Worm (Caenorhabditis elegans) whole organism, L2 larva: ENCODE results near the gene F40E12.1.

Source experiments
- C34F6.9 ChIP-seq: fragments of 150-350 bp; optimal IDR thresholded peaks from 2 replicates; lab custom pipeline; 2014; ENCODE audit warnings: missing biosample characterization, missing genetic modification characterization
- Y55F3AM.14 ChIP-seq: fragments of 200-800 bp; sonication (Bioruptor generic); optimal IDR thresholded peaks from 2 replicates; lab custom pipeline; 2018; ENCODE audit warnings: mild to moderate bottlenecking, missing genetic modification characterization, missing compliant biosample characterization
- ZK546.5 ChIP-seq: sonication (generic microtip); optimal IDR thresholded peaks from 2 replicates; lab custom pipeline; 2017; ENCODE audit warnings: missing biosample characterization, missing genetic modification characterization
- alr-1 ChIP-seq: fragments of 150-350 bp; optimal IDR thresholded peaks from 2 replicates; lab custom pipeline; 2014; ENCODE audit warnings: missing biosample characterization, missing genetic modification characterization
- aly-2 ChIP-seq: fragments of 150-350 bp; optimal IDR thresholded peaks from 2 replicates; lab custom pipeline; 2014; ENCODE audit warnings: missing biosample characterization, missing genetic modification characterization
- blmp-1 ChIP-seq: sonication (generic microtip); optimal IDR thresholded peaks from 2 replicates; lab custom pipeline; 2017; ENCODE audit warnings: missing genetic modification characterization, mild to moderate bottlenecking, missing compliant biosample characterization, antibody characterized with exemption, moderate library complexity; ENCODE audit not compliant: insufficient read depth
- ceh-16 ChIP-seq: fragments of 150-350 bp; optimal IDR thresholded peaks from 2 replicates; lab custom pipeline; 2014; ENCODE audit warnings: missing biosample characterization, missing genetic modification characterization
- crh-2 ChIP-seq: sonication (generic microtip); optimal IDR thresholded peaks from 2 replicates; lab custom pipeline; 2017; ENCODE audit warnings: missing biosample characterization, missing genetic modification characterization
- elt-3 ChIP-seq: sonication (generic microtip); optimal IDR thresholded peaks from 2 replicates; lab custom pipeline; 2017; ENCODE audit warnings: missing biosample characterization, missing genetic modification characterization
- fos-1 ChIP-seq: fragments of 150-350 bp; optimal IDR thresholded peaks from 2 replicates; lab custom pipeline; 2014; ENCODE audit warnings: missing biosample characterization, missing genetic modification characterization
- lin-11 ChIP-seq: fragments of 150-350 bp; sonication (generic microtip); optimal IDR thresholded peaks from 2 replicates; lab custom pipeline; 2014; ENCODE audit warnings: missing biosample characterization, missing genetic modification characterization, inconsistent platforms, mixed read lengths
- lin-13 ChIP-seq: fragments of 150-350 bp; optimal IDR thresholded peaks from 2 replicates; lab custom pipeline; 2014; ENCODE audit warnings: missing biosample characterization, missing genetic modification reagents, missing genetic modification characterization
- lsy-2 ChIP-seq, 2 experiments: fragments of 150-350 bp in 1 of 2; sonication (generic microtip) in 1 of 2; optimal IDR thresholded peaks; 2 replicates each; lab custom pipeline; 2014 to 2017; ENCODE audit warnings: missing biosample characterization in 2 of 2, missing genetic modification characterization in 2 of 2
- mab-5 ChIP-seq: fragments of 150-350 bp; optimal IDR thresholded peaks from 2 replicates; lab custom pipeline; 2014; ENCODE audit warnings: missing biosample characterization, missing genetic modification characterization
- mbf-1 ChIP-seq: sonication (generic microtip); optimal IDR thresholded peaks from 2 replicates; lab custom pipeline; 2017; ENCODE audit warnings: missing biosample characterization, missing genetic modification characterization
- nhr-10 ChIP-seq: sonication (generic microtip); optimal IDR thresholded peaks from 2 replicates; lab custom pipeline; 2017; ENCODE audit warnings: missing biosample characterization, missing genetic modification characterization
- nhr-11 ChIP-seq: fragments of 150-350 bp; optimal IDR thresholded peaks from 2 replicates; lab custom pipeline; 2014; ENCODE audit warnings: missing biosample characterization, missing genetic modification characterization
- nhr-12 ChIP-seq: fragments of 150-350 bp; optimal IDR thresholded peaks from 2 replicates; lab custom pipeline; 2014; ENCODE audit warnings: missing biosample characterization, missing genetic modification characterization
- nhr-129 ChIP-seq: fragments of 150-350 bp; optimal IDR thresholded peaks from 2 replicates; lab custom pipeline; 2014; ENCODE audit warnings: missing biosample characterization, missing genetic modification characterization
- nhr-237 ChIP-seq: fragments of 150-350 bp; optimal IDR thresholded peaks from 2 replicates; lab custom pipeline; 2014; ENCODE audit warnings: missing biosample characterization, missing genetic modification characterization
- nhr-25 ChIP-seq: fragments of 150-350 bp; sonication (generic microtip); optimal IDR thresholded peaks from 3 replicates; lab custom pipeline; 2014; ENCODE audit warnings: missing biosample characterization, missing genetic modification characterization
- nhr-6 ChIP-seq: fragments of 150-350 bp; optimal IDR thresholded peaks from 2 replicates; lab custom pipeline; 2014; ENCODE audit warnings: missing biosample characterization, missing genetic modification characterization
- nhr-77 ChIP-seq: fragments of 150-350 bp; optimal IDR thresholded peaks from 2 replicates; lab custom pipeline; 2014; ENCODE audit warnings: missing biosample characterization, missing genetic modification characterization
- sem-4 ChIP-seq: fragments of 150-350 bp; optimal IDR thresholded peaks from 2 replicates; lab custom pipeline; 2014; ENCODE audit warnings: missing biosample characterization, missing genetic modification reagents, missing genetic modification characterization
- skn-1 ChIP-seq: sonication (generic microtip); optimal IDR thresholded peaks from 2 replicates; lab custom pipeline; 2017; ENCODE audit warnings: missing biosample characterization, missing genetic modification characterization
- sma-3 ChIP-seq: sonication (generic microtip); optimal IDR thresholded peaks from 2 replicates; lab custom pipeline; 2016; ENCODE audit warnings: missing genetic modification reagents, missing genetic modification characterization, missing compliant biosample characterization
- sma-9 ChIP-seq, 2 experiments: fragments of 150-350 bp in 1 of 2; sonication (generic microtip) in 1 of 2; optimal IDR thresholded peaks; 2 replicates each; lab custom pipeline; 2014 to 2016; ENCODE audit warnings: missing genetic modification characterization in 2 of 2, mild to moderate bottlenecking in 1 of 2, missing biosample characterization in 1 of 2, missing compliant biosample characterization in 1 of 2, missing genetic modification reagents in 1 of 2, moderate library complexity in 1 of 2
- unc-39 ChIP-seq: fragments of 150-350 bp; optimal IDR thresholded peaks from 2 replicates; lab custom pipeline; 2014; ENCODE audit warnings: missing biosample characterization, missing genetic modification characterization
- unc-55 ChIP-seq: fragments of 150-350 bp; sonication (generic microtip); optimal IDR thresholded peaks from 3 replicates; lab custom pipeline; 2014; ENCODE audit warnings: missing biosample characterization, missing genetic modification reagents, missing genetic modification characterization
- unc-62 ChIP-seq: fragments of 150-350 bp; optimal IDR thresholded peaks from 2 replicates; lab custom pipeline; 2014; ENCODE audit warnings: missing biosample characterization, missing genetic modification reagents, missing genetic modification characterization
- zag-1 ChIP-seq: fragments of 150-350 bp; optimal IDR thresholded peaks from 2 replicates; lab custom pipeline; 2014; ENCODE audit warnings: missing biosample characterization, missing genetic modification characterization
- ztf-11 ChIP-seq: sonication (generic microtip); optimal IDR thresholded peaks from 2 replicates; lab custom pipeline; 2017; ENCODE audit warnings: missing biosample characterization, missing genetic modification characterization
- ztf-4 ChIP-seq: fragments of 150-350 bp; optimal IDR thresholded peaks from 2 replicates; lab custom pipeline; 2014; ENCODE audit warnings: missing biosample characterization, missing genetic modification characterization

The F40E12.1 gene

ce11 chrII:3626872-3627271 lies 9.3 kb downstream of the F40E12.1 start, which contains the start of gene M151.3:
TSS of gene M151.3 (plus strand) at chrII:3627172.
- TF ChIP-seq lin-13 (GFP tag; lab: Kevin White, UChicago) (no peak), blmp-1 (tag; lab: Kevin White, UChicago) (no peak), mab-5 (tag; lab: Kevin White, UChicago) (no peak), alr-1 (tag; lab: Kevin White, UChicago) (no peak), Y55F3AM.14 (no peak), ceh-16 (tag; lab: Kevin White, UChicago) (no peak), ztf-11 (tag; lab: Kevin White, UChicago) (no peak), ztf-4 (tag; lab: Kevin White, UChicago) (no peak), zag-1 (tag; lab: Kevin White, UChicago) (no peak), unc-55 (GFP tag; lab: Kevin White, UChicago) (no peak)

- no peak for TF ChIP-seq sma-3 (GFP tag; lab: Kevin White, UChicago)
- no peak for TF ChIP-seq sem-4 (tag; lab: Kevin White, UChicago)
- no peak for TF ChIP-seq lsy-2 (tag; optimal IDR thresholded peaks at IDR 0.05; lab: Kevin White, UChicago)
- no peak for TF ChIP-seq fos-1 (tag; lab: Kevin White, UChicago)
- no peak for TF ChIP-seq nhr-10 (tag; lab: Kevin White, UChicago)
- TF ChIP-seq nhr-11 (tag; lab: Kevin White, UChicago), result no peak
- no peak for TF ChIP-seq lin-13 (GFP tag; lab: Kevin White, UChicago)
- TF ChIP-seq skn-1, result no peak
- no peak for TF ChIP-seq ztf-11 (tag; lab: Kevin White, UChicago)
- TF ChIP-seq unc-55 (GFP tag; lab: Kevin White, UChicago), result no peak
- TF ChIP-seq nhr-6 (tag; lab: Kevin White, UChicago), result no peak
- TF ChIP-seq unc-39, result no peak
- no peak for TF ChIP-seq unc-62 (GFP tag; lab: Kevin White, UChicago)
- TF ChIP-seq ceh-16 (tag; lab: Kevin White, UChicago), result no peak
- no peak for TF ChIP-seq nhr-77 (tag; lab: Kevin White, UChicago)
- TF ChIP-seq ZK546.5 (tag; lab: Kevin White, UChicago), result no peak
- no peak for TF ChIP-seq Y55F3AM.14
- TF ChIP-seq nhr-237 (tag; lab: Kevin White, UChicago), result no peak
Observed at ce11 chrII:3630810-3631209, 13.2 kb downstream of the F40E12.1 start, which contains the start of gene M151.2. TSS of gene M151.2 (plus strand) at chrII:3631110.

ce11 chrII:3634765-3635164 lies 17.2 kb downstream of the F40E12.1 start:
- TF ChIP-seq nhr-129 (no peak), nhr-11 (tag; lab: Kevin White, UChicago) (no peak), crh-2 (tag; lab: Kevin White, UChicago) (no peak), nhr-25 (tag; lab: Kevin White, UChicago) (no peak)

ce11 chrII:3639238-3639637 lies 21.6 kb downstream of the F40E12.1 start, which contains the start of gene fbxb-31:
TSS of gene fbxb-31 (minus strand) at chrII:3639338.
- TF ChIP-seq lin-11 (no peak), alr-1 (tag; lab: Kevin White, UChicago) (no peak), zag-1 (tag; lab: Kevin White, UChicago) (no peak), nhr-237 (tag; lab: Kevin White, UChicago) (no peak), nhr-129 (no peak), unc-62 (GFP tag; lab: Kevin White, UChicago) (no peak), Y55F3AM.14 (no peak), nhr-12 (tag; lab: Kevin White, UChicago) (no peak), crh-2 (tag; lab: Kevin White, UChicago) (no peak), sma-9 (GFP tag; optimal IDR thresholded peaks at IDR 0.05; lab: Kevin White, UChicago) (no peak), sma-9 (tag; optimal IDR thresholded peaks at IDR 0.05; lab: Kevin White, UChicago) (no peak), unc-55 (GFP tag; lab: Kevin White, UChicago) (no peak), elt-3 (tag; lab: Kevin White, UChicago) (no peak), nhr-6 (tag; lab: Kevin White, UChicago) (no peak)

- TF ChIP-seq zag-1 (tag; lab: Kevin White, UChicago), result no peak
- no peak for TF ChIP-seq mbf-1 (tag; lab: Kevin White, UChicago)
- TF ChIP-seq nhr-12 (tag; lab: Kevin White, UChicago), result no peak
- no peak for TF ChIP-seq sma-9 (GFP tag; optimal IDR thresholded peaks at IDR 0.05; lab: Kevin White, UChicago)
- no peak for TF ChIP-seq sma-9 (tag; optimal IDR thresholded peaks at IDR 0.05; lab: Kevin White, UChicago)
- no peak for TF ChIP-seq alr-1 (tag; lab: Kevin White, UChicago)
- TF ChIP-seq unc-55 (GFP tag; lab: Kevin White, UChicago), result no peak
- TF ChIP-seq C34F6.9 (tag; lab: Kevin White, UChicago), result no peak
- TF ChIP-seq lin-11, result no peak
- no peak for TF ChIP-seq nhr-10 (tag; lab: Kevin White, UChicago)
- TF ChIP-seq ztf-4 (tag; lab: Kevin White, UChicago), result no peak
- no peak for TF ChIP-seq mab-5 (tag; lab: Kevin White, UChicago)
- TF ChIP-seq sem-4 (tag; lab: Kevin White, UChicago), result no peak
- TF ChIP-seq aly-2 (tag; lab: Kevin White, UChicago), result no peak
- TF ChIP-seq, all 48 proteins: peak for 0
Observed at ce11 chrII:3640197-3640596, 22.6 kb downstream of the F40E12.1 start, which contains the start of gene M151.10. TSS of gene M151.10 (minus strand) at chrII:3640297.
